Fruit fly (Drosophila melanogaster): ENCODE measurements around the gene CG42821.

DNA sequence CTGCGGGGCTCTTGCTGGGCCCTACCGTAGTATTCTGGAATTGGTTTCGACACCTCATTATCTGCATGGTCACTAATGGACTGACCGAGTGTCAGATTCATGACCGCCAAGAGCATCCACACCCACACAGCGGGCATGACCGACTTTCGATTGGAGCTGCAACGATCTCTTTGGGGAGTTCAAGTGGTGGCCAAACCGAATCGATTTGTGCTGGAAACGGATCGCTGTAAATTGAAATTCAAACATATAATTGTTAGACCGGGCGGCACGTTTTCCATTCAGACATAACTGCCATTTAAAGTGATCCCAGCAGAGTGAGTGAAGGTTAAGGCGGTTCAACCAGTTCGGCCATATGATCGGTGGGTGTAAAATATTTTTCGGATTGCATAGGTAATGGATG lies 6.5 kb upstream of the CG42821 start, which contains the start of the genes CG42824 and CG42798:
- TF ChIP-seq CG8301 (tag; optimal IDR thresholded peaks at IDR 0.05) (no peak), CG17806 (tag; optimal IDR thresholded peaks at IDR 0.05) (no peak), rn (GFP tag; IDR thresholded peaks at IDR 0.05) (no peak), CG4496 (GFP tag; IDR thresholded peaks at IDR 0.05) (no peak), CG14655 (GFP tag; optimal IDR thresholded peaks at IDR 0.05) (no peak), fd96Ca (GFP tag; IDR thresholded peaks at IDR 0.05) (no peak), CG8159 (tag; optimal IDR thresholded peaks at IDR 0.05) (no peak), EcR (GFP tag; optimal IDR thresholded peaks at IDR 0.05) (no peak), CG34367 (tag; optimal IDR thresholded peaks at IDR 0.05) (no peak)
